Worm (Caenorhabditis elegans): Measurements from ENCODE around the gene pan-1.

- no peak for TF ChIP-seq ceh-82 (tag; optimal IDR thresholded peaks at IDR 0.05)
- no peak for TF ChIP-seq lin-15B (tag; optimal IDR thresholded peaks at IDR 0.05)
- TF ChIP-seq hpl-2 (GFP tag; optimal IDR thresholded peaks at IDR 0.05), result no peak
- peak in 1 of 6 experiments; percentile 20 for TF ChIP-seq elt-3 (tag; optimal IDR thresholded peaks at IDR 0.05)
- no peak for TF ChIP-seq grh-1 (GFP tag; IDR thresholded peaks at IDR 0.05)
- TF ChIP-seq nhr-20 (tag; optimal IDR thresholded peaks at IDR 0.05), result no peak
- TF ChIP-seq unc-30 (tag; optimal IDR thresholded peaks at IDR 0.05), result no peak
- TF ChIP-seq swsn-7 (tag; optimal IDR thresholded peaks at IDR 0.05), result peak; percentile 15
- no peak for TF ChIP-seq pax-3 (tag; optimal IDR thresholded peaks at IDR 0.05)
These were observed 49.9 kb downstream of the pan-1 start, which contains the start of gene sel-2 for ce11 chrIII:4612334-4612953.

All from whole organism, L1 larva.